Worm (Caenorhabditis elegans): ENCODE results near the gene F28F8.9.

- TF ChIP-seq skn-1 (tag; optimal IDR thresholded peaks at IDR 0.05) = no peak
- TF ChIP-seq nhr-237 (tag; optimal IDR thresholded peaks at IDR 0.05) = no peak
- no peak for TF ChIP-seq D1046.2 (GFP tag; IDR thresholded peaks at IDR 0.05)
- TF ChIP-seq zag-1 (tag; optimal IDR thresholded peaks at IDR 0.05) = no peak
- no peak for TF ChIP-seq mep-1 (tag; optimal IDR thresholded peaks at IDR 0.05)
- no peak for TF ChIP-seq snpc-1.2 (GFP tag; IDR thresholded peaks at IDR 0.05)
- TF ChIP-seq nhr-28 (tag; optimal IDR thresholded peaks at IDR 0.05) = no peak
- no peak for TF ChIP-seq nhr-76 (tag; optimal IDR thresholded peaks at IDR 0.05)
- TF ChIP-seq nhr-10 (tag; optimal IDR thresholded peaks at IDR 0.05) = no peak
- TF ChIP-seq lin-39 (tag; optimal IDR thresholded peaks at IDR 0.05) = no peak
- TF ChIP-seq nhr-11 (tag; optimal IDR thresholded peaks at IDR 0.05) = no peak
- TF ChIP-seq snpc-4 (tag; optimal IDR thresholded peaks at IDR 0.05) = no peak
- TF ChIP-seq fkh-10 (GFP tag; optimal IDR thresholded peaks at IDR 0.05) = no peak
- TF ChIP-seq unc-62 (GFP tag; optimal IDR thresholded peaks at IDR 0.05 in 1 of 2) = no peak
- no peak for TF ChIP-seq unc-62 (tag; optimal IDR thresholded peaks at IDR 0.05)
These were observed 28.1 kb downstream of the F28F8.9 start for ce11 chrV:15550408-15550807.
